Fruit fly (Drosophila melanogaster): ENCODE data around the gene TfIIB.

Gene TfIIB

dm6 chr2L:10476879-10477278 lies 45.7 kb downstream of the TfIIB start, which contains the start of gene RluA-2:
Gene RluA-2, plus strand, starts transcription at chr2L:10477073.
- TF ChIP-seq rib (GFP tag; IDR thresholded peaks at IDR 0.05) (no peak), CG11504 (tag; optimal IDR thresholded peaks at IDR 0.05) (no peak), exex (tag; optimal IDR thresholded peaks at IDR 0.05) (no peak), CG7928 (GFP tag; optimal IDR thresholded peaks at IDR 0.05) (no peak), ash1 (GFP tag; optimal IDR thresholded peaks at IDR 0.05) (no peak), dmrt99B (tag; optimal IDR thresholded peaks at IDR 0.05) (no peak), yki (optimal IDR thresholded peaks at IDR 0.05) (no peak), run (tag; optimal IDR thresholded peaks at IDR 0.05) (no peak), sima (GFP tag; optimal IDR thresholded peaks at IDR 0.05) (no peak), CG4707 (GFP tag; optimal IDR thresholded peaks at IDR 0.05) (no peak), gsb (GFP tag; IDR thresholded peaks at IDR 0.05) (no peak), Ravus (GFP tag; IDR thresholded peaks at IDR 0.05) (no peak), sens-2 (GFP tag; IDR thresholded peaks at IDR 0.05) (no peak), Asciz (GFP tag; optimal IDR thresholded peaks at IDR 0.05) (no peak), CG11456 (GFP tag; IDR thresholded peaks at IDR 0.05) (no peak), grn (GFP tag; optimal IDR thresholded peaks at IDR 0.05) (no peak), lbe (GFP tag; optimal IDR thresholded peaks at IDR 0.05) (no peak), CG13424 (tag; optimal IDR thresholded peaks at IDR 0.05) (no peak), Dp (GFP tag; optimal IDR thresholded peaks at IDR 0.05) (peak; percentile 49), Dad (GFP tag; optimal IDR thresholded peaks at IDR 0.05) (no peak), Max (GFP tag; optimal IDR thresholded peaks at IDR 0.05) (no peak), lov (optimal IDR thresholded peaks at IDR 0.05) (no peak), lov (GFP tag; IDR thresholded peaks at IDR 0.05) (no peak), CG30403 (GFP tag; optimal IDR thresholded peaks at IDR 0.05) (no peak), schlank (tag; optimal IDR thresholded peaks at IDR 0.05) (no peak), CG10979 (tag; optimal IDR thresholded peaks at IDR 0.05) (no peak), CG11695 (GFP tag; IDR thresholded peaks at IDR 0.05) (no peak), CG7357 (GFP tag; IDR thresholded peaks at IDR 0.05) (no peak), Dll (GFP tag; IDR thresholded peaks at IDR 0.05; ENCODE audit: partially characterized antibody) (0 out of 4 replicates have a peak, but pooled peaks have one; percentile 43), CG9727 (GFP tag; optimal IDR thresholded peaks at IDR 0.05) (no peak), CG2116 (GFP tag; optimal IDR thresholded peaks at IDR 0.05) (peak; percentile 4), CG18262 (tag; optimal IDR thresholded peaks at IDR 0.05) (no peak), CG17361 (GFP tag; IDR thresholded peaks at IDR 0.05) (no peak), stwl (tag; optimal IDR thresholded peaks at IDR 0.05) (peak; percentile 38), pzg (GFP tag; optimal IDR thresholded peaks at IDR 0.05) (peak; percentile 22), CG1832 (GFP tag; optimal IDR thresholded peaks at IDR 0.05) (no peak), Fer3 (tag; optimal IDR thresholded peaks at IDR 0.05) (no peak), cato (GFP tag; optimal IDR thresholded peaks at IDR 0.05; ENCODE audit: borderline replicate concordance) (no peak), CG15514 (GFP tag; optimal IDR thresholded peaks at IDR 0.05) (peak; percentile 98), CG1602 (GFP tag; optimal IDR thresholded peaks at IDR 0.05) (no peak), wek (GFP tag; optimal IDR thresholded peaks at IDR 0.05) (peak; percentile 94), HLH3B (GFP tag; IDR thresholded peaks at IDR 0.05) (no peak), E2f2 (GFP tag; IDR thresholded peaks at IDR 0.05) (peak; percentile 48), D19A (tag; optimal IDR thresholded peaks at IDR 0.05) (no peak), Hr3 (GFP tag; optimal IDR thresholded peaks at IDR 0.05) (no peak), Mrtf (GFP tag; IDR thresholded peaks at IDR 0.05) (no peak), tin (GFP tag; optimal IDR thresholded peaks at IDR 0.05) (no peak), CG6175 (GFP tag; IDR thresholded peaks at IDR 0.05) (no peak), CG6254 (GFP tag; optimal IDR thresholded peaks at IDR 0.05) (no peak), Bgb (GFP tag; IDR thresholded peaks at IDR 0.05; ENCODE audit: partially characterized antibody) (peak; percentile 24; the same call in 1 of the 2 replicates), seq (GFP tag; IDR thresholded peaks at IDR 0.05) (no peak), dm (GFP tag; optimal IDR thresholded peaks at IDR 0.05) (no peak)
